Fruit fly (Drosophila melanogaster): ENCODE measurements around the gene CG2656.

Gene CG2656

dm6 chr3R:7154586-7155357, 10.2 kb downstream of the CG2656 start, which contains the start of gene MAGE (continued):
- TF ChIP-seq lola (GFP tag; optimal IDR thresholded peaks at IDR 0.05) (no peak), CG30431 (GFP tag; optimal IDR thresholded peaks at IDR 0.05) (no peak), CG9932 (GFP tag; IDR thresholded peaks at IDR 0.05) (no peak), CG4404 (GFP tag; IDR thresholded peaks at IDR 0.05) (no peak), CG11247 (GFP tag; IDR thresholded peaks at IDR 0.05) (no peak), Ada2b (GFP tag; IDR thresholded peaks at IDR 0.05) (no peak), CG3847 (GFP tag; IDR thresholded peaks at IDR 0.05) (no peak), CoRest (tag; optimal IDR thresholded peaks at IDR 0.05) (no peak), Blimp-1 (GFP tag; optimal IDR thresholded peaks at IDR 0.05) (no peak), fd3F (GFP tag; optimal IDR thresholded peaks at IDR 0.05) (no peak), CG17829 (tag; optimal IDR thresholded peaks at IDR 0.05) (no peak), Dll (GFP tag; IDR thresholded peaks at IDR 0.05; ENCODE audit: partially characterized antibody) (no peak), Vsx1 (GFP tag; optimal IDR thresholded peaks at IDR 0.05) (no peak), Mes4 (GFP tag; optimal IDR thresholded peaks at IDR 0.05) (no peak), sug (tag; optimal IDR thresholded peaks at IDR 0.05) (no peak), CG17359 (tag; optimal IDR thresholded peaks at IDR 0.05) (no peak), sd (tag; optimal IDR thresholded peaks at IDR 0.05) (peak; percentile 86), scrt (GFP tag; optimal IDR thresholded peaks at IDR 0.05) (no peak), CG10565 (GFP tag; optimal IDR thresholded peaks at IDR 0.05) (no peak), CG7271 (tag; optimal IDR thresholded peaks at IDR 0.05) (no peak), CG3065 (GFP tag; optimal IDR thresholded peaks at IDR 0.05) (no peak), CG6765 (GFP tag; optimal IDR thresholded peaks at IDR 0.05) (no peak), BEAF-32 (GFP tag; optimal IDR thresholded peaks at IDR 0.05) (peak; percentile 12), Dref (GFP tag; IDR thresholded peaks at IDR 0.05) (no peak), gsb (GFP tag; IDR thresholded peaks at IDR 0.05) (no peak), YL-1 (GFP tag; optimal IDR thresholded peaks at IDR 0.05) (peak; percentile 3), bcd (GFP tag; optimal IDR thresholded peaks at IDR 0.05) (no peak), CG3407 (GFP tag; optimal IDR thresholded peaks at IDR 0.05) (no peak), lbe (GFP tag; optimal IDR thresholded peaks at IDR 0.05) (no peak), Med (GFP tag) (peak; percentile 66), sens-2 (GFP tag; IDR thresholded peaks at IDR 0.05) (no peak), CG2116 (GFP tag; optimal IDR thresholded peaks at IDR 0.05) (peak; percentile 96), tin (GFP tag; optimal IDR thresholded peaks at IDR 0.05) (no peak), CG5180 (GFP tag; optimal IDR thresholded peaks at IDR 0.05) (no peak), maf-S (GFP tag; optimal IDR thresholded peaks at IDR 0.05) (no peak), Trl (optimal IDR thresholded peaks at IDR 0.05) (no peak), Trl (GFP tag; optimal IDR thresholded peaks at IDR 0.05) (no peak), CG34224 (GFP tag; IDR thresholded peaks at IDR 0.05; ENCODE audit: partially characterized antibody) (no peak), gem (tag; optimal IDR thresholded peaks at IDR 0.05) (no peak), p53 (GFP tag; optimal IDR thresholded peaks at IDR 0.05) (no peak), CrebB (tag; optimal IDR thresholded peaks at IDR 0.05) (no peak), Aef1 (GFP tag; IDR thresholded peaks at IDR 0.05) (no peak), dmrt99B (tag; optimal IDR thresholded peaks at IDR 0.05) (no peak), CG13775 (GFP tag; optimal IDR thresholded peaks at IDR 0.05) (no peak), CG6813 (GFP tag; optimal IDR thresholded peaks at IDR 0.05) (no peak), CG30403 (GFP tag; optimal IDR thresholded peaks at IDR 0.05) (no peak), crp (GFP tag; optimal IDR thresholded peaks at IDR 0.05) (peak; percentile 11 to 88), hbn (GFP tag; IDR thresholded peaks at IDR 0.05; ENCODE audit: partially characterized antibody) (no peak), gro (GFP tag; optimal IDR thresholded peaks at IDR 0.05) (no peak)
